Worm (Caenorhabditis elegans): ENCODE measurements around the gene ZC21.10.
A peak's percentile ranks its signal among the peaks of the same experiment; 100 is the strongest.

Gene ZC21.10

ce11 chrIII:8529002-8529401, 870 bp upstream of the ZC21.10 start:
- TF ChIP-seq ztf-29 (GFP tag; IDR thresholded peaks at IDR 0.05) = no peak
- no peak for TF ChIP-seq flt-1 (GFP tag; IDR thresholded peaks at IDR 0.05)
- TF ChIP-seq med-1 (GFP tag; optimal IDR thresholded peaks at IDR 0.05; ENCODE audit: insufficient read depth) = no peak
- TF ChIP-seq cog-1 (tag; optimal IDR thresholded peaks at IDR 0.05) = no peak
- TF ChIP-seq ref-1 (GFP tag; conservative IDR thresholded peaks at IDR 0.05) = no peak
- 0 out of 2 replicates have a peak, but pooled peaks have one; percentile 46 for TF ChIP-seq tab-1 (GFP tag; IDR thresholded peaks at IDR 0.05)
- TF ChIP-seq klf-2 (GFP tag; conservative IDR thresholded peaks at IDR 0.05) = 0 out of 2 replicates have a peak, but pooled peaks have one; percentile 48

- no peak for TF ChIP-seq ztf-29 (GFP tag; IDR thresholded peaks at IDR 0.05)
- TF ChIP-seq ref-1 (GFP tag; conservative IDR thresholded peaks at IDR 0.05) = no peak
- TF ChIP-seq klf-2 (GFP tag; conservative IDR thresholded peaks at IDR 0.05) = no peak
- TF ChIP-seq cog-1 (tag; optimal IDR thresholded peaks at IDR 0.05) = no peak
- TF ChIP-seq T22C8.4 (GFP tag; IDR thresholded peaks at IDR 0.05) = no peak
- no peak for TF ChIP-seq flt-1 (GFP tag; IDR thresholded peaks at IDR 0.05)
Measured at ce11 chrIII:8533900-8534299, 4.0 kb downstream of the ZC21.10 start.

- no peak for TF ChIP-seq flt-1 (GFP tag; IDR thresholded peaks at IDR 0.05)
- TF ChIP-seq T22C8.4 (GFP tag; IDR thresholded peaks at IDR 0.05) = no peak
- no peak for TF ChIP-seq med-1 (GFP tag; optimal IDR thresholded peaks at IDR 0.05; ENCODE audit: insufficient read depth)
- no peak for TF ChIP-seq ref-1 (GFP tag; conservative IDR thresholded peaks at IDR 0.05)
- TF ChIP-seq cog-1 (tag; optimal IDR thresholded peaks at IDR 0.05) = no peak
- TF ChIP-seq ztf-29 (GFP tag; IDR thresholded peaks at IDR 0.05) = no peak
- no peak for TF ChIP-seq tab-1 (GFP tag; IDR thresholded peaks at IDR 0.05)
- no peak for TF ChIP-seq klf-2 (GFP tag; conservative IDR thresholded peaks at IDR 0.05)
Measured at ce11 chrIII:8534647-8535181, 4.8 kb downstream of the ZC21.10 start, which contains the start of gene trp-1. Gene trp-1, plus strand, starts transcription at chrIII:8535131.

ce11 chrIII:8535445-8535844, 5.6 kb downstream of the ZC21.10 start:
- TF ChIP-seq T22C8.4 (GFP tag; IDR thresholded peaks at IDR 0.05) (no peak), cog-1 (tag; optimal IDR thresholded peaks at IDR 0.05) (no peak), ref-1 (GFP tag; conservative IDR thresholded peaks at IDR 0.05) (no peak), med-1 (GFP tag; optimal IDR thresholded peaks at IDR 0.05; ENCODE audit: insufficient read depth) (no peak), ztf-29 (GFP tag; IDR thresholded peaks at IDR 0.05) (no peak)

ce11 chrIII:8545515-8545914, 15.6 kb downstream of the ZC21.10 start, which contains the start of gene ZC21.6:
Gene ZC21.6, minus strand, starts transcription at chrIII:8545615.
- no peak for TF ChIP-seq klf-2 (GFP tag; conservative IDR thresholded peaks at IDR 0.05)
- TF ChIP-seq ztf-23 (GFP tag; IDR thresholded peaks at IDR 0.05) = no peak
- no peak for TF ChIP-seq tab-1 (GFP tag; IDR thresholded peaks at IDR 0.05)
- TF ChIP-seq T22C8.4 (GFP tag; IDR thresholded peaks at IDR 0.05) = no peak
- TF ChIP-seq ref-1 (GFP tag; conservative IDR thresholded peaks at IDR 0.05) = no peak
- no peak for TF ChIP-seq ztf-29 (GFP tag; IDR thresholded peaks at IDR 0.05)
- TF ChIP-seq flt-1 (GFP tag; IDR thresholded peaks at IDR 0.05) = no peak
- TF ChIP-seq med-1 (GFP tag; optimal IDR thresholded peaks at IDR 0.05; ENCODE audit: insufficient read depth) = no peak

ce11 chrIII:8551705-8552104, 21.8 kb downstream of the ZC21.10 start:
- no peak for TF ChIP-seq cog-1 (tag; optimal IDR thresholded peaks at IDR 0.05)
- no peak for TF ChIP-seq flt-1 (GFP tag; IDR thresholded peaks at IDR 0.05)
- TF ChIP-seq med-1 (GFP tag; optimal IDR thresholded peaks at IDR 0.05; ENCODE audit: insufficient read depth) = no peak
- no peak for TF ChIP-seq tab-1 (GFP tag; IDR thresholded peaks at IDR 0.05)

ce11 chrIII:8552125-8552524, 22.3 kb downstream of the ZC21.10 start, which contains the start of gene C02D5.4:
Gene C02D5.4, plus strand, starts transcription at chrIII:8552165.
- TF ChIP-seq cog-1 (tag; optimal IDR thresholded peaks at IDR 0.05) (no peak), med-1 (GFP tag; optimal IDR thresholded peaks at IDR 0.05; ENCODE audit: insufficient read depth) (no peak), klf-2 (GFP tag; conservative IDR thresholded peaks at IDR 0.05) (no peak), ref-1 (GFP tag; conservative IDR thresholded peaks at IDR 0.05) (no peak), flt-1 (GFP tag; IDR thresholded peaks at IDR 0.05) (no peak), ztf-23 (GFP tag; IDR thresholded peaks at IDR 0.05) (no peak), ztf-29 (GFP tag; IDR thresholded peaks at IDR 0.05) (no peak), T22C8.4 (GFP tag; IDR thresholded peaks at IDR 0.05) (no peak), tab-1 (GFP tag; IDR thresholded peaks at IDR 0.05) (no peak)

- TF ChIP-seq T22C8.4 (GFP tag; IDR thresholded peaks at IDR 0.05) = no peak
- no peak for TF ChIP-seq klf-2 (GFP tag; conservative IDR thresholded peaks at IDR 0.05)
- TF ChIP-seq tab-1 (GFP tag; IDR thresholded peaks at IDR 0.05) = no peak
- no peak for TF ChIP-seq flt-1 (GFP tag; IDR thresholded peaks at IDR 0.05)
- no peak for TF ChIP-seq cog-1 (tag; optimal IDR thresholded peaks at IDR 0.05)
- no peak for TF ChIP-seq ref-1 (GFP tag; conservative IDR thresholded peaks at IDR 0.05)
- no peak for TF ChIP-seq med-1 (GFP tag; optimal IDR thresholded peaks at IDR 0.05; ENCODE audit: insufficient read depth)
Measured at ce11 chrIII:8554472-8554871, 24.6 kb downstream of the ZC21.10 start, which contains the start of gene gsto-2. Gene gsto-2, plus strand, starts transcription at chrIII:8554772.

- no peak for TF ChIP-seq flt-1 (GFP tag; IDR thresholded peaks at IDR 0.05)
- TF ChIP-seq T22C8.4 (GFP tag; IDR thresholded peaks at IDR 0.05) = no peak
- no peak for TF ChIP-seq med-1 (GFP tag; optimal IDR thresholded peaks at IDR 0.05; ENCODE audit: insufficient read depth)
- TF ChIP-seq ztf-29 (GFP tag; IDR thresholded peaks at IDR 0.05) = no peak
- no peak for TF ChIP-seq ref-1 (GFP tag; conservative IDR thresholded peaks at IDR 0.05)
- no peak for TF ChIP-seq klf-2 (GFP tag; conservative IDR thresholded peaks at IDR 0.05)
- no peak for TF ChIP-seq ztf-23 (GFP tag; IDR thresholded peaks at IDR 0.05)
- no peak for TF ChIP-seq tab-1 (GFP tag; IDR thresholded peaks at IDR 0.05)
- TF ChIP-seq cog-1 (tag; optimal IDR thresholded peaks at IDR 0.05) = no peak
Measured at ce11 chrIII:8555682-8556081, 25.8 kb downstream of the ZC21.10 start.

ce11 chrIII:8556836-8557385, 27.0 kb downstream of the ZC21.10 start, which contains the start of gene C02D5.2:
Gene C02D5.2, plus strand, starts transcription at chrIII:8557335.
- TF ChIP-seq tab-1 (GFP tag; IDR thresholded peaks at IDR 0.05) (no peak), cog-1 (tag; optimal IDR thresholded peaks at IDR 0.05) (peak; percentile 44)

All from whole organism, midembryonic.